Fruit fly (Drosophila melanogaster) whole organism, embryonic: ENCODE data around the gene CG17601.
A peak's percentile ranks its signal among the peaks of the same experiment; 100 is the strongest.

Source experiments
- Abd-B ChIP-seq: fragments of 200-800 bp; sonication (Bioruptor generic); optimal IDR thresholded peaks from 2 replicates; lab custom pipeline; 2018; ENCODE audit warnings: missing biosample characterization, mild to moderate bottlenecking, missing genetic modification characterization, moderate library complexity
- CG12299 ChIP-seq: fragments of 200-800 bp; sonication (Bioruptor generic); optimal IDR thresholded peaks from 2 replicates; lab custom pipeline; 2018; ENCODE audit warnings: missing biosample characterization, mild to moderate bottlenecking, missing genetic modification characterization
- CG12769 ChIP-seq: fragments of 200-800 bp; sonication (Bioruptor generic); optimal IDR thresholded peaks from 2 replicates; lab custom pipeline; 2019; ENCODE audit warnings: missing biosample characterization, mild to moderate bottlenecking, missing genetic modification characterization, moderate library complexity
- CG14441 ChIP-seq: fragments of 200-800 bp; sonication (Bioruptor generic); IDR thresholded peaks from 2 replicates; pipeline ENCODE4 v1.3.6; 2022; ENCODE audit warnings: missing biosample characterization, missing genetic modification characterization
- CG14710 ChIP-seq: fragments of 200-800 bp; sonication (Bioruptor generic); optimal IDR thresholded peaks from 3 replicates; lab custom pipeline; 2019; ENCODE audit warnings: missing biosample characterization, mild to moderate bottlenecking, missing genetic modification characterization, moderate library complexity
- CG15696 ChIP-seq: fragments of 200-800 bp; sonication (Bioruptor generic); optimal IDR thresholded peaks from 2 replicates; lab custom pipeline; 2019; ENCODE audit warnings: missing biosample characterization, mild to moderate bottlenecking, missing genetic modification characterization, moderate library complexity
- CG1603 ChIP-seq: fragments of 200-800 bp; sonication (Bioruptor generic); optimal IDR thresholded peaks from 2 replicates; lab custom pipeline; 2019; ENCODE audit warnings: missing biosample characterization, mild to moderate bottlenecking, missing genetic modification characterization, moderate library complexity
- CG2199 ChIP-seq: fragments of 200-800 bp; sonication (Bioruptor generic); IDR thresholded peaks from 3 replicates; pipeline ENCODE4 v1.3.6; 2022; ENCODE audit warnings: missing biosample characterization, missing genetic modification characterization
- CG2712 ChIP-seq: fragments of 200-800 bp; optimal IDR thresholded peaks from 3 replicates; lab custom pipeline; 2019; ENCODE audit warnings: missing biosample characterization, mild to moderate bottlenecking, missing genetic modification characterization, moderate library complexity
- CG30403 ChIP-seq: fragments of 200-800 bp; sonication (Bioruptor generic); optimal IDR thresholded peaks from 3 replicates; lab custom pipeline; 2016; ENCODE audit warnings: missing biosample characterization, missing genetic modification characterization
- CG3065 ChIP-seq: fragments of 200-800 bp; sonication (Bioruptor generic); optimal IDR thresholded peaks from 2 replicates; lab custom pipeline; 2016; ENCODE audit warnings: missing biosample characterization, missing genetic modification characterization
- CG4282 ChIP-seq: fragments of 200-800 bp; sonication (Bioruptor generic); optimal IDR thresholded peaks from 2 replicates; lab custom pipeline; 2016; ENCODE audit warnings: missing biosample characterization, missing genetic modification characterization
- CG6254 ChIP-seq: fragments of 200-800 bp; sonication (Bioruptor generic); optimal IDR thresholded peaks from 3 replicates; lab custom pipeline; 2017; ENCODE audit warnings: mild to moderate bottlenecking, missing biosample characterization, missing genetic modification reagents, missing genetic modification characterization
- CG8388 ChIP-seq: fragments of 200-800 bp; sonication (Bioruptor generic); optimal IDR thresholded peaks from 2 replicates; lab custom pipeline; 2019; ENCODE audit warnings: missing biosample characterization, mild to moderate bottlenecking, missing genetic modification characterization, moderate library complexity
- CG9797 ChIP-seq: fragments of 200-800 bp; sonication (Bioruptor generic); optimal IDR thresholded peaks from 3 replicates; lab custom pipeline; 2018; ENCODE audit warnings: missing biosample characterization, mild to moderate bottlenecking, missing genetic modification characterization
- CG9817 ChIP-seq: fragments of 200-800 bp; sonication (Bioruptor generic); optimal IDR thresholded peaks from 2 replicates; lab custom pipeline; 2018; ENCODE audit warnings: missing biosample characterization, mild to moderate bottlenecking, missing genetic modification characterization, moderate library complexity
- Chrac-16 ChIP-seq: fragments of 200-800 bp; sonication (Bioruptor generic); optimal IDR thresholded peaks from 3 replicates; lab custom pipeline; 2016; ENCODE audit warnings: missing biosample characterization, missing genetic modification characterization
- D19A ChIP-seq: fragments of 200-800 bp; optimal IDR thresholded peaks from 3 replicates; lab custom pipeline; 2019; ENCODE audit warnings: missing biosample characterization, mild to moderate bottlenecking, missing genetic modification characterization, moderate library complexity
- E2f2 ChIP-seq: fragments of 200-800 bp; sonication (Bioruptor generic); IDR thresholded peaks from 2 replicates; pipeline ENCODE4 v1.3.6; 2022; ENCODE audit warnings: missing biosample characterization, missing genetic modification characterization
- Ets65A ChIP-seq: fragments of 200-800 bp; sonication (Bioruptor generic); peaks from one replicate; lab custom pipeline; 2016; ENCODE audit warnings: missing biosample characterization, missing genetic modification characterization
- Fer1 ChIP-seq: fragments of 200-800 bp; sonication (Bioruptor generic); optimal IDR thresholded peaks from 2 replicates; lab custom pipeline; 2017; ENCODE audit warnings: missing biosample characterization, mild to moderate bottlenecking, missing genetic modification characterization
- HLH3B ChIP-seq: fragments of 200-800 bp; sonication (Bioruptor generic); IDR thresholded peaks from 2 replicates; pipeline ENCODE4 v1.3.6; 2022; ENCODE audit warnings: missing biosample characterization, missing genetic modification characterization
- MESR4 ChIP-seq: fragments of 200-800 bp; sonication (Bioruptor generic); optimal IDR thresholded peaks from 2 replicates; lab custom pipeline; 2018; ENCODE audit warnings: missing biosample characterization, mild to moderate bottlenecking, missing genetic modification characterization, moderate library complexity
- Nf-YB ChIP-seq: fragments of 200-800 bp; sonication (Bioruptor generic); optimal IDR thresholded peaks from 3 replicates; lab custom pipeline; 2019; ENCODE audit warnings: missing biosample characterization, mild to moderate bottlenecking, missing genetic modification characterization, moderate library complexity
- Sox100B ChIP-seq: fragments of 200-800 bp; sonication (Bioruptor generic); optimal IDR thresholded peaks from 3 replicates; lab custom pipeline; 2018; ENCODE audit warnings: missing biosample characterization, mild to moderate bottlenecking, missing genetic modification characterization
- Taf1 ChIP-seq: fragments of 200-800 bp; sonication (Bioruptor generic); IDR thresholded peaks from 2 replicates; pipeline ENCODE4 v1.3.6; 2022; ENCODE audit warnings: missing biosample characterization, missing genetic modification characterization
- Xrp1 ChIP-seq: fragments of 200-800 bp; sonication (Bioruptor generic); IDR thresholded peaks from 2 replicates; pipeline ENCODE4 v1.3.6; 2022; ENCODE audit warnings: missing biosample characterization, missing genetic modification characterization
- ab ChIP-seq: fragments of 200-800 bp; sonication (Bioruptor generic); optimal IDR thresholded peaks from 2 replicates; lab custom pipeline; 2016; ENCODE audit warnings: missing biosample characterization, missing genetic modification characterization
- ara ChIP-seq: fragments of 200-800 bp; sonication (Bioruptor generic); IDR thresholded peaks from 2 replicates; pipeline ENCODE4 v1.3.6; 2022; ENCODE audit warnings: missing biosample characterization, missing genetic modification characterization
- az2 ChIP-seq: fragments of 200-800 bp; sonication (Bioruptor generic); optimal IDR thresholded peaks from 3 replicates; lab custom pipeline; 2016; ENCODE audit warnings: missing biosample characterization, missing genetic modification characterization
- cg ChIP-seq: fragments of 200-800 bp; sonication (Bioruptor generic); optimal IDR thresholded peaks from 3 replicates; lab custom pipeline; 2019; ENCODE audit warnings: missing biosample characterization, mild to moderate bottlenecking, missing genetic modification characterization, moderate library complexity
- ci ChIP-seq: fragments of 200-800 bp; sonication (Bioruptor generic); IDR thresholded peaks from 3 replicates; pipeline ENCODE4 v1.3.6; 2022; ENCODE audit warnings: missing biosample characterization, missing genetic modification characterization
- emc ChIP-seq: fragments of 200-800 bp; sonication (Bioruptor generic); optimal IDR thresholded peaks from 2 replicates; lab custom pipeline; 2016; ENCODE audit warnings: missing biosample characterization, missing genetic modification characterization
- gfzf ChIP-seq: fragments of 200-800 bp; sonication (Bioruptor generic); optimal IDR thresholded peaks from 2 replicates; lab custom pipeline; 2016; ENCODE audit warnings: missing biosample characterization, mild to moderate bottlenecking, missing genetic modification characterization, moderate library complexity
- gsb-n ChIP-seq: fragments of 200-800 bp; sonication (Bioruptor generic); optimal IDR thresholded peaks from 3 replicates; lab custom pipeline; 2018; ENCODE audit warnings: missing biosample characterization, mild to moderate bottlenecking, missing genetic modification characterization
- ind ChIP-seq: fragments of 200-800 bp; sonication (Bioruptor generic); optimal IDR thresholded peaks from 3 replicates; lab custom pipeline; 2016; ENCODE audit warnings: missing biosample characterization, missing genetic modification characterization
- lilli ChIP-seq: fragments of 200-800 bp; sonication (Bioruptor generic); optimal IDR thresholded peaks from 3 replicates; lab custom pipeline; 2016; ENCODE audit warnings: missing biosample characterization, missing genetic modification characterization
- nmo ChIP-seq: fragments of 200-800 bp; sonication (Bioruptor generic); optimal IDR thresholded peaks from 2 replicates; lab custom pipeline; 2018; ENCODE audit warnings: missing biosample characterization, mild to moderate bottlenecking, missing genetic modification characterization, moderate library complexity
- phol ChIP-seq: fragments of 200-800 bp; sonication (Bioruptor generic); optimal IDR thresholded peaks from 3 replicates; lab custom pipeline; 2018; ENCODE audit warnings: missing biosample characterization, mild to moderate bottlenecking, missing genetic modification characterization, moderate library complexity
- pnt ChIP-seq: fragments of 200-800 bp; sonication (Bioruptor generic); optimal IDR thresholded peaks from 3 replicates; lab custom pipeline; 2016; ENCODE audit warnings: missing biosample characterization, missing genetic modification characterization
- sens ChIP-seq: fragments of 200-800 bp; sonication (Bioruptor generic); peaks from one replicate; lab custom pipeline; 2016; ENCODE audit warnings: missing biosample characterization, missing genetic modification characterization
- stwl ChIP-seq: fragments of 200-800 bp; sonication (Bioruptor generic); optimal IDR thresholded peaks from 3 replicates; lab custom pipeline; 2018; ENCODE audit warnings: missing biosample characterization, mild to moderate bottlenecking, missing genetic modification characterization, moderate library complexity
- sug ChIP-seq: fragments of 200-800 bp; optimal IDR thresholded peaks from 2 replicates; lab custom pipeline; 2019; ENCODE audit warnings: missing biosample characterization, mild to moderate bottlenecking, missing genetic modification characterization, moderate library complexity
- tap ChIP-seq: fragments of 200-800 bp; optimal IDR thresholded peaks from 3 replicates; lab custom pipeline; 2019; ENCODE audit warnings: missing biosample characterization, mild to moderate bottlenecking, missing genetic modification characterization, moderate library complexity
- tx ChIP-seq: fragments of 200-800 bp; sonication (Bioruptor generic); optimal IDR thresholded peaks from 2 replicates; lab custom pipeline; 2016; ENCODE audit warnings: missing biosample characterization, missing genetic modification characterization
- z ChIP-seq: fragments of 200-800 bp; sonication (Bioruptor generic); IDR thresholded peaks from 3 replicates; pipeline ENCODE4 v1.3.6; 2022; ENCODE audit warnings: missing biosample characterization, missing genetic modification characterization

CG17601 gene

DNA sequence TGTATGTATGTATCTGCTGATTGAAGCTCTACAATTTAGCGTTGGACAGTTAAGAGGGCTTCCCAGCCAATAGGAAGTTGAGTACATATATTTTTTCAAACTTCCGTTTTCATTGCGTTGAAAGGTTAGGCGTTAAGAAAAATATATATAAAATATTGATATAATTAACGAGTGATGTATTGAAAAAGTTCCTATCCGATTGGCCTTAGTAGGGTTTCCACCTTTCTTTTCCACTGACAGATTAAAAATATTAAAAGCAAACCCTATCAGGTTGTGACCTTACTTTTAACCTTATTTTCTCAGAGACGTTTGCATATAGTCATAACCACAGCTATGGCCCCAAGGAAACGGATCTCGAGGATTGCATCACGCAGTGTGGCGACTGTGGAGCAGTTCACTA lies at the start of gene CG17601:
Gene CG17601, plus strand, starts transcription at position 301 of the 400 bp plus-strand sequence.
- TF ChIP-seq cg (GFP tag; lab: Kevin White, UChicago) (no peak), sug (tag; lab: Kevin White, UChicago) (no peak), emc (no peak), z (GFP tag; lab: Robert Waterston, UW) (no peak), CG6254 (GFP tag; lab: Kevin White, UChicago) (no peak), CG12299 (no peak)

DNA sequence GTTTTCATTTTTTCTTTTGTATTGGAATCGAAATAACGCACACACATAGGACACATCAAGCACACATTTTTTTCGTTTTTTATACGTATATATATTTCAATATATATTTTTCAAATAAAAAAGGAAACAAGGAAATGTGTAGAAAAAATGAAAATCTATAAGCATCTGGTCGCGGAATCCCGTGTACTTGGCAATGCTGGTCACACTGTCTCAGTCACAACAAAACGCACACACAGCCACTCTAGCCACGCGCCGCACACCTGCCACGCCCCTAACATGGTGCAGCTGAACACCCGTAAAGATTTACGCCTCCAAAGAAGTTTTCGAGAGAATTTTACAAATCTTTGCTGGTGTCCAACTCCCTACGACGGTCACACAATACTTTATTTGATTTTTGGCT lies 47.3 kb upstream of the CG17601 start:
- TF ChIP-seq stwl (tag; lab: Kevin White, UChicago) (peak; percentile 91), HLH3B (GFP tag; lab: Robert Waterston, UW) (no peak), CG3065 (GFP tag; lab: Kevin White, UChicago) (peak; percentile 17), gfzf (GFP tag; lab: Kevin White, UChicago) (peak; percentile 30)
- TF ChIP-seq, all 482 proteins: peak for 3

DNA sequence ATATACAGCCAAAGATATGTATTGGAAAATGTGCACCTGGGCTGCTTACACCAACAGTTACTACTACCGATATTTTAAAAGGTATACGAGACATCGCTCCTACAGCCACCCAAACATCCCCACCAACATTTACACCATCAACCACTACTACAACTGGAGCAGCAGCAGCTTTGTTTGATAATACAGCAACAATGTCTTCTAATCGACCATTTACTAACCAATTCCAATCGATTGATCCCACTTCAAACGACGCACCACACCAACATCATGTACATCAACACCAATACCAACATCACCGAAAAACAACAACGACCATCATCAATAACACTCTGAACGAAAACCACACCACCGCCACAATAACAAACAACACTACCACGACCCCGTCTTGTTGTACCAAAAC lies 44.7 kb upstream of the CG17601 start:
- TF ChIP-seq cg (GFP tag; lab: Kevin White, UChicago) (peak; percentile 47), CG2199 (peak; percentile 100), CG9797 (GFP tag; lab: Kevin White, UChicago) (no peak)

DNA sequence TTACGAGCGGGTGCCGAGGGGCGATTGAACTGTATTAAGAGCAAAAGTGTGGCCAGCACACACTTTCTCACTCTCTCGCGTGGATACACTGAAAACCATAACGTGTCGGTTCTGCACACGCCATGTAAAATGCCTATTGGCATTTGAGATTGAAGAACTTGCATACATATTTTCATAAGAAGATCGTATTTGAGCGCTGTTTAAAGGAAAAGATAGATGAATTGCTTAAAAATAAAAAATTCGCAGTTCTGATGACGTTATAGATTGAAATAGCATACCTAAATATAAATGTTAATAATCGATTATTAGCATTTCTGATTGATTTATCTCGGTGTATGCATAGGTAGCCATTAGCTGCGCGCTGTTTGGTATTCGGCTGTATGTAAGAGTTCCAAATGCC lies 37.8 kb upstream of the CG17601 start:
- TF ChIP-seq gsb-n (tag; lab: Kevin White, UChicago) (peak; percentile 10), phol (tag; lab: Kevin White, UChicago) (peak; percentile 58), CG15696 (tag; lab: Kevin White, UChicago) (peak; percentile 5), az2 (GFP tag; lab: Kevin White, UChicago) (peak; percentile 27), tx (no peak), Taf1 (no peak), Nf-YB (GFP tag; lab: Kevin White, UChicago) (no peak), CG4282 (GFP tag; lab: Kevin White, UChicago) (no peak), CG9817 (tag; lab: Kevin White, UChicago) (no peak), Abd-B (GFP tag; lab: Kevin White, UChicago) (peak; percentile 28), E2f2 (GFP tag; lab: Robert Waterston, UW) (no peak; the same call in 1 of the 2 replicates), ara (GFP tag; lab: Robert Waterston, UW) (0 out of 2 replicates have a peak, but pooled peaks have one; percentile 32), CG14710 (tag; lab: Kevin White, UChicago) (peak; percentile 28), MESR4 (GFP tag; lab: Kevin White, UChicago) (no peak), CG8388 (GFP tag; lab: Kevin White, UChicago) (peak; percentile 27), sens (GFP tag; lab: Kevin White, UChicago) (peak; percentile 81), ab (GFP tag; lab: Kevin White, UChicago) (no peak), D19A (tag; lab: Kevin White, UChicago) (peak; percentile 21), CG2712 (peak; percentile 55), CG14441 (GFP tag; lab: Robert Waterston, UW) (0 out of 2 replicates have a peak, but pooled peaks have one; percentile 4), ci (GFP tag; lab: Robert Waterston, UW) (0 out of 3 replicates have a peak, but pooled peaks have one; percentile 12), nmo (GFP tag; lab: Kevin White, UChicago) (peak; percentile 65), Ets65A (GFP tag; lab: Kevin White, UChicago) (peak; percentile 23), Xrp1 (GFP tag; lab: Robert Waterston, UW) (peak; percentile 27; the same call in 1 of the 2 replicates), CG30403 (GFP tag; lab: Kevin White, UChicago) (peak; percentile 52), tap (tag; lab: Kevin White, UChicago) (peak; percentile 18), Fer1 (no peak), ind (GFP tag; lab: Kevin White, UChicago) (peak; percentile 37), CG12769 (tag; lab: Kevin White, UChicago) (peak; percentile 10), CG1603 (tag; lab: Kevin White, UChicago) (peak; percentile 17), Sox100B (GFP tag; lab: Kevin White, UChicago) (peak; percentile 26), lilli (GFP tag; lab: Kevin White, UChicago) (peak; percentile 14), pnt (no peak), Chrac-16 (GFP tag; lab: Kevin White, UChicago) (peak; percentile 23)
